Worm (Caenorhabditis elegans) whole organism, L1 larva: Measurements from ENCODE around the gene ubc-19.
A peak's percentile ranks its signal among the peaks of the same experiment; 100 is the strongest.

ENCODE experiments used
- C04F5.9 ChIP-seq: sonication (generic microtip); optimal IDR thresholded peaks from 2 replicates; lab custom pipeline; 2016; ENCODE audit warnings: missing genetic modification characterization, missing compliant biosample characterization
- C34B4.2 ChIP-seq: sonication (generic microtip); optimal IDR thresholded peaks from 2 replicates; lab custom pipeline; 2017; ENCODE audit warnings: mild to moderate bottlenecking, missing genetic modification characterization, missing compliant biosample characterization
- F16B12.6 ChIP-seq: fragments of 150-350 bp; optimal IDR thresholded peaks from 2 replicates; lab custom pipeline; 2014; ENCODE audit warnings: missing biosample characterization, missing genetic modification characterization
- ceh-63 ChIP-seq: fragments of 200-800 bp; sonication (Bioruptor generic); optimal IDR thresholded peaks from 2 replicates; lab custom pipeline; 2018; ENCODE audit warnings: mild to moderate bottlenecking, missing genetic modification characterization, missing compliant biosample characterization
- ceh-8 ChIP-seq: fragments of 200-800 bp; sonication (Bioruptor generic); optimal IDR thresholded peaks from 2 replicates; lab custom pipeline; 2018; ENCODE audit warnings: mild to moderate bottlenecking, missing genetic modification characterization, moderate library complexity, missing compliant biosample characterization
- ceh-88 ChIP-seq: fragments of 200-800 bp; sonication (Bioruptor generic); IDR thresholded peaks from 2 replicates; pipeline ENCODE4 v1.3.6; 2022; ENCODE audit warnings: missing genetic modification characterization, missing compliant biosample characterization
- ceh-90 ChIP-seq: sonication (generic microtip); optimal IDR thresholded peaks from 2 replicates; lab custom pipeline; 2016; ENCODE audit warnings: missing genetic modification characterization, missing compliant biosample characterization
- dsc-1 ChIP-seq: sonication (generic microtip); optimal IDR thresholded peaks from 2 replicates; lab custom pipeline; 2016; ENCODE audit warnings: mild to moderate bottlenecking, missing genetic modification characterization, missing compliant biosample characterization
- efl-1 ChIP-seq, 4 experiments: fragments of 150-350 bp; optimal IDR thresholded peaks in 3 of 4; peaks in 1 of 4; 1 replicate in 1 of 4; 2 replicates in 3 of 4; lab custom pipeline; 2014; ENCODE audit warnings: missing biosample characterization in 2 of 4, missing genetic modification characterization in 2 of 4, missing genetic modification reagents in 2 of 4
- elt-3 ChIP-seq, 6 experiments: fragments of 150-350 bp in 1 of 6; sonication (generic microtip); optimal IDR thresholded peaks; 2 replicates each; lab custom pipeline; 2017 to 2018; ENCODE audit warnings: missing biosample characterization in 6 of 6, missing genetic modification characterization in 6 of 6, inconsistent platforms in 1 of 6
- grh-1 ChIP-seq: fragments of 200-800 bp; sonication (Bioruptor generic); IDR thresholded peaks from 2 replicates; pipeline ENCODE4 v1.3.6; 2022; ENCODE audit warnings: missing genetic modification reagents, missing genetic modification characterization, missing compliant biosample characterization
- hlh-17 ChIP-seq: fragments of 200-800 bp; sonication (Bioruptor generic); optimal IDR thresholded peaks from 2 replicates; lab custom pipeline; 2018; ENCODE audit warnings: missing genetic modification characterization, mild to moderate bottlenecking, missing compliant biosample characterization, moderate library complexity, borderline replicate concordance
- irx-1 ChIP-seq: sonication (generic microtip); optimal IDR thresholded peaks from 2 replicates; lab custom pipeline; 2016; ENCODE audit warnings: missing genetic modification characterization, missing compliant biosample characterization
- lin-14 ChIP-seq: fragments of 200-800 bp; sonication (Bioruptor generic); optimal IDR thresholded peaks from 2 replicates; lab custom pipeline; 2018; ENCODE audit warnings: mild to moderate bottlenecking, missing genetic modification characterization, moderate library complexity, missing compliant biosample characterization
- lin-15B ChIP-seq: fragments of 150-350 bp; sonication (generic microtip); optimal IDR thresholded peaks from 3 replicates; lab custom pipeline; 2014; ENCODE audit warnings: missing biosample characterization, missing genetic modification characterization
- lin-35 ChIP-seq, 2 experiments: fragments of 150-350 bp; optimal IDR thresholded peaks; 2 replicates each; lab custom pipeline; 2014; ENCODE audit warnings: missing biosample characterization in 2 of 2, missing genetic modification characterization in 2 of 2, missing genetic modification reagents in 2 of 2
- lin-39 ChIP-seq: fragments of 150-350 bp; optimal IDR thresholded peaks from 2 replicates; lab custom pipeline; 2014; ENCODE audit warnings: missing biosample characterization, missing genetic modification reagents, missing genetic modification characterization
- lsy-2 ChIP-seq, 2 experiments: fragments of 150-350 bp; optimal IDR thresholded peaks; 2 replicates each; lab custom pipeline; 2014; ENCODE audit warnings: missing biosample characterization in 2 of 2, missing genetic modification characterization in 2 of 2
- mdl-1 ChIP-seq, 2 experiments: fragments of 150-350 bp; optimal IDR thresholded peaks; 2 replicates each; lab custom pipeline; 2014 to 2017; ENCODE audit warnings: missing biosample characterization in 2 of 2, missing genetic modification characterization in 2 of 2, inconsistent platforms in 1 of 2
- mep-1 ChIP-seq: fragments of 150-350 bp; optimal IDR thresholded peaks from 2 replicates; lab custom pipeline; 2014; ENCODE audit warnings: missing biosample characterization, missing genetic modification characterization
- nhr-12 ChIP-seq: sonication (generic microtip); optimal IDR thresholded peaks from 2 replicates; lab custom pipeline; 2017; ENCODE audit warnings: missing biosample characterization, missing genetic modification characterization
- nhr-20 ChIP-seq: sonication (generic microtip); optimal IDR thresholded peaks from 2 replicates; lab custom pipeline; 2016; ENCODE audit warnings: mild to moderate bottlenecking, missing genetic modification characterization, missing compliant biosample characterization
- nhr-237 ChIP-seq: fragments of 150-350 bp; optimal IDR thresholded peaks from 2 replicates; lab custom pipeline; 2014; ENCODE audit warnings: missing biosample characterization, missing genetic modification characterization
- nhr-28 ChIP-seq: fragments of 150-350 bp; optimal IDR thresholded peaks from 2 replicates; lab custom pipeline; 2014; ENCODE audit warnings: missing biosample characterization, missing genetic modification characterization
- nhr-47 ChIP-seq: sonication (generic microtip); optimal IDR thresholded peaks from 2 replicates; lab custom pipeline; 2016; ENCODE audit warnings: mild to moderate bottlenecking, missing genetic modification characterization, moderate library complexity, missing compliant biosample characterization
- nhr-85 ChIP-seq: sonication (generic microtip); peaks from one replicate; lab custom pipeline; 2016; ENCODE audit warnings: missing genetic modification characterization, inconsistent platforms, missing compliant biosample characterization
- nhr-90 ChIP-seq: sonication (generic microtip); optimal IDR thresholded peaks from 2 replicates; lab custom pipeline; 2016; ENCODE audit warnings: mild to moderate bottlenecking, missing genetic modification characterization, missing compliant biosample characterization; ENCODE audit not compliant: poor library complexity
- rnt-1 ChIP-seq: sonication (generic microtip); optimal IDR thresholded peaks from 2 replicates; lab custom pipeline; 2016; ENCODE audit warnings: mild to moderate bottlenecking, missing genetic modification characterization, moderate library complexity, missing compliant biosample characterization
- snpc-4 ChIP-seq: fragments of 150-350 bp; optimal IDR thresholded peaks from 2 replicates; lab custom pipeline; 2014; ENCODE audit warnings: missing biosample characterization, missing genetic modification characterization
- sptf-1 ChIP-seq: fragments of 150-350 bp; optimal IDR thresholded peaks from 2 replicates; lab custom pipeline; 2014; ENCODE audit warnings: missing biosample characterization, missing genetic modification characterization
- unc-98 ChIP-seq: fragments of 200-800 bp; sonication (Bioruptor generic); IDR thresholded peaks from 2 replicates; pipeline ENCODE4 v1.3.6; 2022; ENCODE audit warnings: missing genetic modification characterization, missing compliant biosample characterization
- vab-15 ChIP-seq: sonication (generic microtip); optimal IDR thresholded peaks from 2 replicates; lab custom pipeline; 2017; ENCODE audit warnings: missing genotype, mild to moderate bottlenecking, missing genetic modification characterization, missing compliant biosample characterization
- zag-1 ChIP-seq: fragments of 150-350 bp; optimal IDR thresholded peaks from 2 replicates; lab custom pipeline; 2014; ENCODE audit warnings: missing biosample characterization, missing genetic modification characterization
- ztf-11 ChIP-seq, 2 experiments: sonication (generic microtip); optimal IDR thresholded peaks; 2 replicates each; lab custom pipeline; 2016 to 2017; ENCODE audit warnings: missing genetic modification characterization in 2 of 2, missing biosample characterization in 1 of 2, missing compliant biosample characterization in 1 of 2

Gene ubc-19

ce11 chrV:18667179-18667578, 22.4 kb downstream of the ubc-19 start:
- no peak for TF ChIP-seq ceh-90 (tag; lab: Kevin White, UChicago)
- TF ChIP-seq sptf-1 (tag; lab: Kevin White, UChicago): no peak
- peak; percentile 10 for TF ChIP-seq nhr-85
- TF ChIP-seq snpc-4 (tag; lab: Kevin White, UChicago): no peak
- no peak for TF ChIP-seq efl-1 (optimal IDR thresholded peaks at IDR 0.05; lab: Kevin White, UChicago)
- peak in 1 of 2 experiments; percentile 75 for TF ChIP-seq efl-1 (GFP tag; optimal IDR thresholded peaks at IDR 0.05 in 1 of 2; lab: Kevin White, UChicago)

ce11 chrV:18664026-18664425, 25.5 kb downstream of the ubc-19 start, which contains the start of gene Y69H2.3:
Y69H2.3 (minus strand) TSS chrV:18664126.
- no peak for TF ChIP-seq C34B4.2
- TF ChIP-seq mep-1 (tag; lab: Kevin White, UChicago): no peak
- no peak for TF ChIP-seq ceh-8
- TF ChIP-seq nhr-90: no peak
- TF ChIP-seq efl-1 (optimal IDR thresholded peaks at IDR 0.05; lab: Kevin White, UChicago): no peak
- TF ChIP-seq efl-1 (GFP tag; optimal IDR thresholded peaks at IDR 0.05 in 1 of 2; lab: Kevin White, UChicago): no peak
- no peak for TF ChIP-seq nhr-12
- no peak for TF ChIP-seq grh-1 (GFP tag; lab: Robert Waterston, UW)
- TF ChIP-seq lin-15B (tag; lab: Kevin White, UChicago): no peak
- TF ChIP-seq mdl-1 (tag; optimal IDR thresholded peaks at IDR 0.05; lab: Kevin White, UChicago): no peak
- no peak for TF ChIP-seq unc-98 (GFP tag; lab: Robert Waterston, UW)
- TF ChIP-seq ztf-11 (tag; optimal IDR thresholded peaks at IDR 0.05; lab: Kevin White, UChicago): no peak
- TF ChIP-seq irx-1: no peak
- TF ChIP-seq lin-35 (GFP tag; optimal IDR thresholded peaks at IDR 0.05; lab: Kevin White, UChicago): no peak
- no peak for TF ChIP-seq F16B12.6
- no peak for TF ChIP-seq zag-1
- no peak for TF ChIP-seq nhr-28 (tag; lab: Kevin White, UChicago)
- no peak for TF ChIP-seq nhr-237 (tag; lab: Kevin White, UChicago)
- TF ChIP-seq lin-14: no peak
- no peak for TF ChIP-seq sptf-1 (tag; lab: Kevin White, UChicago)

- TF ChIP-seq ceh-88 (GFP tag; lab: Robert Waterston, UW): no peak
- TF ChIP-seq, all 84 proteins: peak for 0
These were observed 27.2 kb downstream of the ubc-19 start for ce11 chrV:18662333-18662732.

- no peak for TF ChIP-seq efl-1 (optimal IDR thresholded peaks at IDR 0.05; lab: Kevin White, UChicago)
- no peak for TF ChIP-seq efl-1 (GFP tag; optimal IDR thresholded peaks at IDR 0.05 in 1 of 2; lab: Kevin White, UChicago)
- TF ChIP-seq lsy-2 (tag; optimal IDR thresholded peaks at IDR 0.05; lab: Kevin White, UChicago): no peak
- TF ChIP-seq nhr-20: no peak
- no peak for TF ChIP-seq ceh-63 (GFP tag; lab: Kevin White, UChicago)
- no peak for TF ChIP-seq rnt-1
- no peak for TF ChIP-seq vab-15 (tag; lab: Kevin White, UChicago)
- TF ChIP-seq lin-39 (tag; lab: Kevin White, UChicago): no peak
- no peak for TF ChIP-seq elt-3 (tag; optimal IDR thresholded peaks at IDR 0.05; lab: Kevin White, UChicago)
- TF ChIP-seq, all 84 proteins: peak for 0
These were observed 30.6 kb downstream of the ubc-19 start for ce11 chrV:18658914-18659313.

ce11 chrV:18657391-18657790, 32.2 kb downstream of the ubc-19 start:
- TF ChIP-seq C04F5.9 (tag; lab: Kevin White, UChicago): no peak
- TF ChIP-seq nhr-47 (tag; lab: Kevin White, UChicago): no peak
- no peak for TF ChIP-seq mdl-1 (tag; optimal IDR thresholded peaks at IDR 0.05; lab: Kevin White, UChicago)
- TF ChIP-seq dsc-1 (tag; lab: Kevin White, UChicago): no peak
- TF ChIP-seq vab-15 (tag; lab: Kevin White, UChicago): no peak
- TF ChIP-seq hlh-17 (GFP tag; lab: Kevin White, UChicago): no peak
